Fruit fly (Drosophila melanogaster) whole organism, wandering third instar larva: Measurements from ENCODE around the gene meng.

Experiments
- CG32264 ChIP-seq: fragments of 200-800 bp; sonication (Bioruptor generic); optimal IDR thresholded peaks from 2 replicates; lab custom pipeline; 2016; ENCODE audit warnings: missing biosample characterization, missing genetic modification characterization
- CG9705 ChIP-seq: fragments of 200-800 bp; sonication (Bioruptor generic); optimal IDR thresholded peaks from 2 replicates; lab custom pipeline; 2018; ENCODE audit warnings: missing biosample characterization, mild to moderate bottlenecking, missing genetic modification characterization
- CrebA ChIP-seq: fragments of 200-800 bp; sonication (Bioruptor generic); optimal IDR thresholded peaks from 2 replicates; lab custom pipeline; 2016; ENCODE audit warnings: missing biosample characterization, mild to moderate bottlenecking, missing genetic modification characterization, borderline replicate concordance
- Dfd ChIP-seq: fragments of >200 bp; optimal IDR thresholded peaks from 2 replicates; lab custom pipeline; 2017; ENCODE audit warnings: missing biosample characterization, missing genetic modification characterization
- Dif ChIP-seq: fragments of 200-275, 200-300 bp; sonication (Bioruptor generic); optimal IDR thresholded peaks from 2 replicates; lab custom pipeline; 2018; ENCODE audit warnings: missing biosample characterization, missing genetic modification characterization; ENCODE audit not compliant: partially characterized antibody
- GATAd ChIP-seq: sonication (Bioruptor generic); optimal IDR thresholded peaks from 2 replicates; lab custom pipeline; 2016; ENCODE audit warnings: missing biosample characterization, missing genetic modification characterization
- HLH106 ChIP-seq: fragments of 200-800 bp; optimal IDR thresholded peaks from 3 replicates; lab custom pipeline; 2019; ENCODE audit warnings: missing biosample characterization, mild to moderate bottlenecking, missing genetic modification characterization, moderate library complexity
- Hnf4 ChIP-seq: fragments of 200-800 bp; sonication (Bioruptor generic); optimal IDR thresholded peaks from 2 replicates; lab custom pipeline; 2016; ENCODE audit warnings: missing biosample characterization, mild to moderate bottlenecking, missing genetic modification characterization
- Hr78 ChIP-seq: fragments of >200 bp; optimal IDR thresholded peaks from 2 replicates; lab custom pipeline; 2017; ENCODE audit warnings: missing biosample characterization, missing genetic modification characterization
- Hr83 ChIP-seq: fragments of 200-300 bp; sonication (Bioruptor generic); optimal IDR thresholded peaks from 2 replicates; lab custom pipeline; 2016; ENCODE audit warnings: missing biosample characterization, mild to moderate bottlenecking, missing genetic modification characterization, moderate library complexity; ENCODE audit not compliant: poor library complexity, severe bottlenecking
- Jra ChIP-seq: sonication (Bioruptor generic); optimal IDR thresholded peaks from 2 replicates; lab custom pipeline; 2016; ENCODE audit warnings: missing biosample characterization, missing genetic modification characterization
- Myc ChIP-seq: fragments of >200 bp; optimal IDR thresholded peaks from 2 replicates; lab custom pipeline; 2017
- N ChIP-seq: fragments of >200 bp; optimal IDR thresholded peaks from 2 replicates; lab custom pipeline; 2018; ENCODE audit warnings: missing biosample characterization, missing external identifiers, missing genetic modification characterization
- OdsH ChIP-seq: fragments of 200-800 bp; sonication (Bioruptor generic); optimal IDR thresholded peaks from 2 replicates; lab custom pipeline; 2016; ENCODE audit warnings: missing biosample characterization, mild to moderate bottlenecking, missing genetic modification characterization
- Rel ChIP-seq, 2 experiments: fragments of 200-800 bp; sonication (Bioruptor generic) in 1 of 2; optimal IDR thresholded peaks; 2 replicates in 1 of 2; 3 replicates in 1 of 2; lab custom pipeline; 2016 to 2019; ENCODE audit warnings: mild to moderate bottlenecking in 2 of 2, missing biosample characterization in 2 of 2, missing genetic modification characterization in 2 of 2, moderate library complexity in 1 of 2
- Sp1 ChIP-seq: fragments of 200-800 bp; sonication (Bioruptor generic); optimal IDR thresholded peaks from 3 replicates; lab custom pipeline; 2019; ENCODE audit warnings: missing biosample characterization, mild to moderate bottlenecking, missing genetic modification characterization, moderate library complexity
- Vsx2 ChIP-seq: fragments of 200-300, 225-300 bp; sonication (Bioruptor generic); optimal IDR thresholded peaks from 2 replicates; lab custom pipeline; 2018; ENCODE audit warnings: missing biosample characterization, missing genetic modification characterization; ENCODE audit not compliant: partially characterized antibody
- br ChIP-seq: fragments of 200-800 bp; sonication (Bioruptor generic); optimal IDR thresholded peaks from 2 replicates; lab custom pipeline; 2016; ENCODE audit warnings: missing biosample characterization, missing genetic modification characterization
- brk ChIP-seq: fragments of 200-800 bp; sonication (Bioruptor generic); optimal IDR thresholded peaks from 2 replicates; lab custom pipeline; 2016; ENCODE audit warnings: missing biosample characterization, mild to moderate bottlenecking, missing genetic modification characterization
- dl ChIP-seq, 2 experiments: fragments of 175-275, 200-275 bp in 1 of 2; fragments of 200-275 bp in 1 of 2; sonication (Bioruptor generic); optimal IDR thresholded peaks; lab custom pipeline; 2018; ENCODE audit warnings: mild to moderate bottlenecking in 2 of 2, missing biosample characterization in 2 of 2, missing genetic modification characterization in 2 of 2, moderate library complexity in 2 of 2; ENCODE audit not compliant: partially characterized antibody in 2 of 2, insufficient read depth in 1 of 2
- dmrt93B ChIP-seq: fragments of 200-800 bp; sonication (Bioruptor generic); optimal IDR thresholded peaks from 2 replicates; lab custom pipeline; 2018; ENCODE audit warnings: missing biosample characterization, mild to moderate bottlenecking, missing genetic modification characterization
- dsf ChIP-seq: sonication (Bioruptor generic); optimal IDR thresholded peaks from 2 replicates; lab custom pipeline; 2016; ENCODE audit warnings: missing biosample characterization, missing genetic modification characterization, borderline replicate concordance
- ey ChIP-seq: fragments of 200-800 bp; sonication (Bioruptor generic); optimal IDR thresholded peaks from 2 replicates; lab custom pipeline; 2016; ENCODE audit warnings: missing biosample characterization, missing genetic modification characterization
- foxo ChIP-seq, 2 experiments: fragments of 200-800 bp; sonication (Bioruptor generic); optimal IDR thresholded peaks; 2 replicates in 1 of 2; 3 replicates in 1 of 2; lab custom pipeline; 2016 to 2017; ENCODE audit warnings: missing biosample characterization in 2 of 2, missing genetic modification characterization in 2 of 2
- fru ChIP-seq: fragments of 200-800 bp; sonication (Bioruptor generic); optimal IDR thresholded peaks from 3 replicates; lab custom pipeline; 2016; ENCODE audit warnings: missing biosample characterization, mild to moderate bottlenecking, missing genetic modification characterization
- h ChIP-seq: fragments of 200-800 bp; sonication (Bioruptor generic); optimal IDR thresholded peaks from 3 replicates; lab custom pipeline; 2016; ENCODE audit warnings: missing biosample characterization, mild to moderate bottlenecking, missing genetic modification characterization
- jim ChIP-seq: fragments of 175-275, 200-325 bp; sonication (Bioruptor generic); optimal IDR thresholded peaks from 2 replicates; lab custom pipeline; 2016; ENCODE audit warnings: missing biosample characterization, mild to moderate bottlenecking, missing genetic modification characterization
- lola ChIP-seq: fragments of >200 bp; optimal IDR thresholded peaks from 2 replicates; lab custom pipeline; 2017; ENCODE audit warnings: missing biosample characterization, missing genetic modification characterization
- pan ChIP-seq: fragments of >200 bp; optimal IDR thresholded peaks from 2 replicates; lab custom pipeline; 2017
- psq ChIP-seq: fragments of 200-800 bp; sonication (Bioruptor generic); optimal IDR thresholded peaks from 3 replicates; lab custom pipeline; 2017; ENCODE audit warnings: missing biosample characterization, mild to moderate bottlenecking, missing genetic modification characterization, moderate library complexity
- rgr ChIP-seq: fragments of 200-800 bp; sonication (Bioruptor generic); optimal IDR thresholded peaks from 3 replicates; lab custom pipeline; 2016; ENCODE audit warnings: missing biosample characterization, mild to moderate bottlenecking, missing genetic modification characterization
- sage ChIP-seq: fragments of 200-800 bp; sonication (Bioruptor generic); optimal IDR thresholded peaks from 2 replicates; lab custom pipeline; 2016; ENCODE audit warnings: missing biosample characterization, mild to moderate bottlenecking, missing genetic modification characterization
- sv ChIP-seq: fragments of 200-800 bp; sonication (Bioruptor generic); optimal IDR thresholded peaks from 3 replicates; lab custom pipeline; 2016; ENCODE audit warnings: missing biosample characterization, missing genetic modification characterization
- usp ChIP-seq: fragments of >200 bp; optimal IDR thresholded peaks from 2 replicates; lab custom pipeline; 2017; ENCODE audit warnings: missing biosample characterization, missing genetic modification characterization
- woc ChIP-seq: sonication (Bioruptor generic); optimal IDR thresholded peaks from 2 replicates; lab custom pipeline; 2016; ENCODE audit warnings: missing biosample characterization, mild to moderate bottlenecking, missing genetic modification characterization

The meng gene

dm6 chr2L:6741980-6742591 lies at the start of gene meng:
Gene meng (plus strand): TSS chr2L:6742502.
- TF ChIP-seq Hr78 (GFP tag; lab: Kevin White, UChicago): no peak
- no peak for TF ChIP-seq dl (GFP tag; optimal IDR thresholded peaks at IDR 0.05; lab: Kevin White, UChicago; ENCODE audit: insufficient read depth in 1 of 2, partially characterized antibody in 2 of 2)
- TF ChIP-seq GATAd (GFP tag; lab: Kevin White, UChicago): no peak
- TF ChIP-seq Hr83: no peak
- TF ChIP-seq, all 38 proteins: peak for 0

dm6 chr2L:6693794-6694254 lies 48.5 kb upstream of the meng start:
- peak; percentile 52 for TF ChIP-seq HLH106 (tag; lab: Kevin White, UChicago)
- TF ChIP-seq jim (GFP tag; lab: Kevin White, UChicago): no peak
- no peak for TF ChIP-seq Hr83
- no peak for TF ChIP-seq sv (GFP tag; lab: Kevin White, UChicago)
- peak in 1 of 2 experiments; percentile 56 for TF ChIP-seq foxo (GFP tag; optimal IDR thresholded peaks at IDR 0.05; lab: Kevin White, UChicago)
- no peak for TF ChIP-seq Dfd (GFP tag; lab: Kevin White, UChicago)
- TF ChIP-seq Dif (GFP tag; lab: Kevin White, UChicago): no peak
- no peak for TF ChIP-seq Hr78 (GFP tag; lab: Kevin White, UChicago)
- TF ChIP-seq OdsH: peak; percentile 45
- TF ChIP-seq Sp1 (GFP tag; lab: Kevin White, UChicago): peak; percentile 65
- no peak for TF ChIP-seq lola (GFP tag; lab: Kevin White, UChicago)
- TF ChIP-seq CrebA (GFP tag; lab: Kevin White, UChicago): no peak
- TF ChIP-seq h (GFP tag; lab: Kevin White, UChicago): peak; percentile 65
- TF ChIP-seq CG32264 (GFP tag; lab: Kevin White, UChicago): no peak
- TF ChIP-seq dmrt93B (GFP tag; lab: Kevin White, UChicago): no peak
- TF ChIP-seq woc: peak; percentile 35
- peak; percentile 40 for TF ChIP-seq psq
- TF ChIP-seq dsf: no peak
- TF ChIP-seq ey (GFP tag; lab: Kevin White, UChicago): peak; percentile 23
- TF ChIP-seq Hnf4 (GFP tag; lab: Kevin White, UChicago): no peak
- no peak for TF ChIP-seq brk (GFP tag; lab: Kevin White, UChicago)
- no peak for TF ChIP-seq usp (GFP tag; lab: Kevin White, UChicago)
- no peak for TF ChIP-seq N (GFP tag; lab: Kevin White, UChicago)
- no peak for TF ChIP-seq Vsx2 (GFP tag; lab: Kevin White, UChicago)
- TF ChIP-seq sage (GFP tag; lab: Kevin White, UChicago): no peak
- no peak for TF ChIP-seq dl (GFP tag; optimal IDR thresholded peaks at IDR 0.05; lab: Kevin White, UChicago; ENCODE audit: insufficient read depth in 1 of 2, partially characterized antibody in 2 of 2)
- TF ChIP-seq fru (GFP tag; lab: Kevin White, UChicago): peak; percentile 49
- TF ChIP-seq br: peak; percentile 37
- TF ChIP-seq Jra (GFP tag; lab: Kevin White, UChicago): no peak
- TF ChIP-seq GATAd (GFP tag; lab: Kevin White, UChicago): no peak
- TF ChIP-seq CG9705 (GFP tag; lab: Kevin White, UChicago): peak; percentile 18
- TF ChIP-seq rgr (GFP tag; lab: Kevin White, UChicago): peak; percentile 24
- no peak for TF ChIP-seq Myc (lab: Kevin White, UChicago)

dm6 chr2L:6696229-6696628 lies 46.1 kb upstream of the meng start:
- TF ChIP-seq dsf: no peak
- TF ChIP-seq dmrt93B (GFP tag; lab: Kevin White, UChicago): no peak
- no peak for TF ChIP-seq jim (GFP tag; lab: Kevin White, UChicago)
- no peak for TF ChIP-seq lola (GFP tag; lab: Kevin White, UChicago)
- no peak for TF ChIP-seq OdsH
- TF ChIP-seq Dfd (GFP tag; lab: Kevin White, UChicago): no peak
- no peak for TF ChIP-seq foxo (GFP tag; optimal IDR thresholded peaks at IDR 0.05; lab: Kevin White, UChicago)
- TF ChIP-seq fru (GFP tag; lab: Kevin White, UChicago): no peak
- TF ChIP-seq Rel (GFP tag; optimal IDR thresholded peaks at IDR 0.05; lab: Kevin White, UChicago): no peak
- no peak for TF ChIP-seq Rel (tag; optimal IDR thresholded peaks at IDR 0.05; lab: Kevin White, UChicago)
- TF ChIP-seq CG32264 (GFP tag; lab: Kevin White, UChicago): no peak
- TF ChIP-seq GATAd (GFP tag; lab: Kevin White, UChicago): no peak
- TF ChIP-seq rgr (GFP tag; lab: Kevin White, UChicago): no peak
- no peak for TF ChIP-seq Sp1 (GFP tag; lab: Kevin White, UChicago)
- no peak for TF ChIP-seq ey (GFP tag; lab: Kevin White, UChicago)
- TF ChIP-seq woc: no peak
- TF ChIP-seq pan (lab: Kevin White, UChicago): no peak
- TF ChIP-seq Dif (GFP tag; lab: Kevin White, UChicago): no peak
